Worm (Caenorhabditis elegans): Measurements from ENCODE around the gene sshk-1.

ce11 chrV:20770846-20771245 lies 45.1 kb upstream of the sshk-1 start:
- TF ChIP-seq tab-1 (GFP tag; IDR thresholded peaks at IDR 0.05) (no peak), cog-1 (tag; optimal IDR thresholded peaks at IDR 0.05) (no peak)
